Worm (Caenorhabditis elegans) whole organism, L4/young adult: ENCODE data around the gene ser-2.

Experiments
- W03F9.2 ChIP-seq: fragments of 150-350 bp; optimal IDR thresholded peaks from 2 replicates; lab custom pipeline; 2014; ENCODE audit warnings: missing biosample characterization, missing genetic modification characterization
- him-1 ChIP-seq: sonication (generic microtip); optimal IDR thresholded peaks from 2 replicates; lab custom pipeline; 2016; ENCODE audit warnings: missing genotype, missing genetic modification reagents, missing genetic modification characterization, missing compliant biosample characterization

DNA sequence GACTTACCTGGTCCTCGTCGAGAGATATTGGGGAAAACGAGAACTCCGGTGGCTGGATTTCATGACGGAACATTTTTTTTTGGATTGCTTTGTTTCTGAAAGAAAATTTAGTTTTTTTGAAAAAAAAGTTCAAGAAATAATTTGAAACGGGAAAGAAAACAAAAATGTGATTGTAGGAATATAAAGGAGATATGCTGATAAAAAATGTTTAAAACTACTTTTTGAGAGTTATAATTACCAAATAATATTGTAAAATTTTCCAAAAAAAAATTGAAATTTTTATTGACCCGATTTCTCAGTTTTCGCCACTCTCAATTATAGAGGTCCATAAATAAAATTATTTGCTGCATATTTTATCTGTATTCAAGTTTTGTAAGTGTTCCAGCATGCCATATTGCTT is 14.4 kb upstream of the ser-2 start, which contains the start of gene glb-28:
- TF ChIP-seq him-1 (tag; lab: Kevin White, UChicago) = no peak
- TF ChIP-seq W03F9.2 (tag; lab: Kevin White, UChicago) = no peak
